Worm (Caenorhabditis elegans) whole organism, L1 larva: Measurements from ENCODE around the gene sth-1.
A peak's percentile ranks its signal among the peaks of the same experiment; 100 is the strongest.

Experiments
- F16B12.6 ChIP-seq: fragments of 150-350 bp; optimal IDR thresholded peaks from 2 replicates; lab custom pipeline; 2014; ENCODE audit warnings: missing biosample characterization, missing genetic modification characterization
- ama-1 ChIP-seq: fragments of 150-350 bp; optimal IDR thresholded peaks from 2 replicates; lab custom pipeline; 2014
- blmp-1 ChIP-seq: fragments of 150-350 bp; optimal IDR thresholded peaks from 2 replicates; lab custom pipeline; 2014; ENCODE audit warnings: missing biosample characterization, missing genetic modification characterization
- ceh-8 ChIP-seq: fragments of 200-800 bp; sonication (Bioruptor generic); optimal IDR thresholded peaks from 2 replicates; lab custom pipeline; 2018; ENCODE audit warnings: mild to moderate bottlenecking, missing genetic modification characterization, moderate library complexity, missing compliant biosample characterization
- ceh-88 ChIP-seq: fragments of 200-800 bp; sonication (Bioruptor generic); IDR thresholded peaks from 2 replicates; pipeline ENCODE4 v1.3.6; 2022; ENCODE audit warnings: missing genetic modification characterization, missing compliant biosample characterization
- dpl-1 ChIP-seq, 3 experiments: fragments of 150-350 bp in 2 of 3; sonication (generic microtip) in 1 of 3; optimal IDR thresholded peaks; 2 replicates each; lab custom pipeline; 2014 to 2017; ENCODE audit warnings: missing biosample characterization in 3 of 3, missing genetic modification characterization in 3 of 3, missing genetic modification reagents in 3 of 3
- dsc-1 ChIP-seq: sonication (generic microtip); optimal IDR thresholded peaks from 2 replicates; lab custom pipeline; 2016; ENCODE audit warnings: mild to moderate bottlenecking, missing genetic modification characterization, missing compliant biosample characterization
- efl-1 ChIP-seq, 4 experiments: fragments of 150-350 bp; optimal IDR thresholded peaks in 3 of 4; peaks in 1 of 4; 1 replicate in 1 of 4; 2 replicates in 3 of 4; lab custom pipeline; 2014; ENCODE audit warnings: missing biosample characterization in 2 of 4, missing genetic modification characterization in 2 of 4, missing genetic modification reagents in 2 of 4
- elt-3 ChIP-seq, 6 experiments: fragments of 150-350 bp in 1 of 6; sonication (generic microtip); optimal IDR thresholded peaks; 2 replicates each; lab custom pipeline; 2017 to 2018; ENCODE audit warnings: missing biosample characterization in 6 of 6, missing genetic modification characterization in 6 of 6, inconsistent platforms in 1 of 6
- ets-5 ChIP-seq: fragments of 200-800 bp; sonication (Bioruptor generic); IDR thresholded peaks from 2 replicates; pipeline ENCODE4 v1.3.6; 2022; ENCODE audit warnings: missing genetic modification characterization, missing compliant biosample characterization
- hlh-4 ChIP-seq: sonication (generic microtip); optimal IDR thresholded peaks from 2 replicates; lab custom pipeline; 2016; ENCODE audit warnings: mild to moderate bottlenecking, missing genetic modification characterization, missing compliant biosample characterization
- hpl-2 ChIP-seq: fragments of 150-350 bp; optimal IDR thresholded peaks from 2 replicates; lab custom pipeline; 2014; ENCODE audit warnings: missing biosample characterization, missing genetic modification reagents, missing genetic modification characterization
- isw-1 ChIP-seq: fragments of 200-800 bp; sonication (Bioruptor generic); IDR thresholded peaks from 2 replicates; pipeline ENCODE4 v1.3.6; 2022; ENCODE audit warnings: missing genetic modification characterization, missing compliant biosample characterization
- jun-1 ChIP-seq: fragments of 150-350 bp; optimal IDR thresholded peaks from 2 replicates; lab custom pipeline; 2014; ENCODE audit warnings: missing biosample characterization, missing genetic modification reagents, missing genetic modification characterization
- lin-14 ChIP-seq: fragments of 200-800 bp; sonication (Bioruptor generic); optimal IDR thresholded peaks from 2 replicates; lab custom pipeline; 2018; ENCODE audit warnings: mild to moderate bottlenecking, missing genetic modification characterization, moderate library complexity, missing compliant biosample characterization
- lin-15B ChIP-seq: fragments of 150-350 bp; sonication (generic microtip); optimal IDR thresholded peaks from 3 replicates; lab custom pipeline; 2014; ENCODE audit warnings: missing biosample characterization, missing genetic modification characterization
- lin-39 ChIP-seq: fragments of 150-350 bp; optimal IDR thresholded peaks from 2 replicates; lab custom pipeline; 2014; ENCODE audit warnings: missing biosample characterization, missing genetic modification reagents, missing genetic modification characterization
- lsy-2 ChIP-seq, 2 experiments: fragments of 150-350 bp; optimal IDR thresholded peaks; 2 replicates each; lab custom pipeline; 2014; ENCODE audit warnings: missing biosample characterization in 2 of 2, missing genetic modification characterization in 2 of 2
- mab-9 ChIP-seq: fragments of 200-800 bp; sonication (Bioruptor generic); IDR thresholded peaks from 2 replicates; pipeline ENCODE4 v1.3.6; 2022; ENCODE audit warnings: missing genetic modification reagents, missing genetic modification characterization, missing compliant biosample characterization
- mef-2 ChIP-seq: fragments of 150-350 bp; optimal IDR thresholded peaks from 2 replicates; lab custom pipeline; 2014; ENCODE audit warnings: missing biosample characterization, missing genetic modification characterization
- nhr-12 ChIP-seq: sonication (generic microtip); optimal IDR thresholded peaks from 2 replicates; lab custom pipeline; 2017; ENCODE audit warnings: missing biosample characterization, missing genetic modification characterization
- nhr-19 ChIP-seq: fragments of 200-800 bp; sonication (Bioruptor generic); conservative IDR thresholded peaks from 2 replicates; pipeline ENCODE4 v1.3.6; 2022; ENCODE audit warnings: missing genetic modification characterization, missing compliant biosample characterization
- nhr-20 ChIP-seq: sonication (generic microtip); optimal IDR thresholded peaks from 2 replicates; lab custom pipeline; 2016; ENCODE audit warnings: mild to moderate bottlenecking, missing genetic modification characterization, missing compliant biosample characterization
- nhr-71 ChIP-seq: sonication (generic microtip); optimal IDR thresholded peaks from 2 replicates; lab custom pipeline; 2016; ENCODE audit warnings: mild to moderate bottlenecking, missing genetic modification characterization, moderate library complexity, missing compliant biosample characterization
- nhr-84 ChIP-seq: sonication (generic microtip); optimal IDR thresholded peaks from 2 replicates; lab custom pipeline; 2017; ENCODE audit warnings: missing biosample characterization, missing genetic modification characterization
- nhr-85 ChIP-seq: sonication (generic microtip); peaks from one replicate; lab custom pipeline; 2016; ENCODE audit warnings: missing genetic modification characterization, inconsistent platforms, missing compliant biosample characterization
- nhr-90 ChIP-seq: sonication (generic microtip); optimal IDR thresholded peaks from 2 replicates; lab custom pipeline; 2016; ENCODE audit warnings: mild to moderate bottlenecking, missing genetic modification characterization, missing compliant biosample characterization; ENCODE audit not compliant: poor library complexity
- pag-3 ChIP-seq: sonication (generic microtip); optimal IDR thresholded peaks from 2 replicates; lab custom pipeline; 2017; ENCODE audit warnings: missing genetic modification characterization, mild to moderate bottlenecking, missing compliant biosample characterization, antibody characterized with exemption, borderline replicate concordance; ENCODE audit not compliant: insufficient read depth
- rnt-1 ChIP-seq: sonication (generic microtip); optimal IDR thresholded peaks from 2 replicates; lab custom pipeline; 2016; ENCODE audit warnings: mild to moderate bottlenecking, missing genetic modification characterization, moderate library complexity, missing compliant biosample characterization
- skn-1 ChIP-seq: fragments of 150-350 bp; optimal IDR thresholded peaks from 2 replicates; lab custom pipeline; 2014; ENCODE audit warnings: missing biosample characterization, missing genetic modification characterization
- snu-23 ChIP-seq: sonication (generic microtip); optimal IDR thresholded peaks from 2 replicates; lab custom pipeline; 2016; ENCODE audit warnings: missing genetic modification characterization, missing compliant biosample characterization
- sptf-1 ChIP-seq: fragments of 150-350 bp; optimal IDR thresholded peaks from 2 replicates; lab custom pipeline; 2014; ENCODE audit warnings: missing biosample characterization, missing genetic modification characterization
- sup-37 ChIP-seq: fragments of 200-800 bp; sonication (Bioruptor generic); optimal IDR thresholded peaks from 2 replicates; lab custom pipeline; 2018; ENCODE audit warnings: mild to moderate bottlenecking, missing genetic modification characterization, missing compliant biosample characterization
- unc-30 ChIP-seq: sonication (generic microtip); optimal IDR thresholded peaks from 2 replicates; lab custom pipeline; 2017; ENCODE audit warnings: missing biosample characterization, missing genetic modification characterization
- unc-62 ChIP-seq: fragments of 150-350 bp; optimal IDR thresholded peaks from 2 replicates; lab custom pipeline; 2014; ENCODE audit warnings: missing biosample characterization, missing genetic modification reagents, missing genetic modification characterization
- unc-86 ChIP-seq: sonication (generic microtip); optimal IDR thresholded peaks from 2 replicates; lab custom pipeline; 2016; ENCODE audit warnings: missing genetic modification characterization, missing compliant biosample characterization
- unc-98 ChIP-seq: fragments of 200-800 bp; sonication (Bioruptor generic); IDR thresholded peaks from 2 replicates; pipeline ENCODE4 v1.3.6; 2022; ENCODE audit warnings: missing genetic modification characterization, missing compliant biosample characterization
- vab-15 ChIP-seq: sonication (generic microtip); optimal IDR thresholded peaks from 2 replicates; lab custom pipeline; 2017; ENCODE audit warnings: missing genotype, mild to moderate bottlenecking, missing genetic modification characterization, missing compliant biosample characterization
- xbp-1 ChIP-seq: sonication (generic microtip); optimal IDR thresholded peaks from 2 replicates; lab custom pipeline; 2016; ENCODE audit warnings: missing genetic modification characterization, missing compliant biosample characterization
- zip-4 ChIP-seq: fragments of 200-800 bp; sonication (Bioruptor generic); optimal IDR thresholded peaks from 2 replicates; lab custom pipeline; 2018; ENCODE audit warnings: mild to moderate bottlenecking, missing genetic modification characterization, moderate library complexity, missing compliant biosample characterization
- ztf-11 ChIP-seq, 2 experiments: sonication (generic microtip); optimal IDR thresholded peaks; 2 replicates each; lab custom pipeline; 2016 to 2017; ENCODE audit warnings: missing genetic modification characterization in 2 of 2, missing biosample characterization in 1 of 2, missing compliant biosample characterization in 1 of 2
- ztf-4 ChIP-seq: fragments of 150-350 bp; optimal IDR thresholded peaks from 2 replicates; lab custom pipeline; 2014; ENCODE audit warnings: missing biosample characterization, missing genetic modification characterization

Gene sth-1

ce11 chrV:8079813-8080212, 27.9 kb downstream of the sth-1 start:
- TF ChIP-seq nhr-90 (tag; lab: Kevin White, UChicago) = peak; percentile 29
- TF ChIP-seq hpl-2 = no peak
- no peak for TF ChIP-seq mab-9
- no peak for TF ChIP-seq ceh-88
- TF ChIP-seq efl-1 (optimal IDR thresholded peaks at IDR 0.05; lab: Kevin White, UChicago) = no peak
- TF ChIP-seq efl-1 (GFP tag; optimal IDR thresholded peaks at IDR 0.05 in 1 of 2; lab: Kevin White, UChicago) = no peak
- no peak for TF ChIP-seq pag-3 (tag; lab: Kevin White, UChicago)
- TF ChIP-seq ceh-8 = no peak
- TF ChIP-seq nhr-85 (tag; lab: Kevin White, UChicago) = peak; percentile 86
- TF ChIP-seq nhr-71 (tag; lab: Kevin White, UChicago) = peak; percentile 56
- no peak for TF ChIP-seq hlh-4 (tag; lab: Kevin White, UChicago)
- TF ChIP-seq lin-15B (tag; lab: Kevin White, UChicago) = no peak
- peak; percentile 65 for TF ChIP-seq nhr-20 (tag; lab: Kevin White, UChicago)
- peak; percentile 25 for TF ChIP-seq nhr-19 (GFP tag; lab: Robert Waterston, UW)
- no peak for TF ChIP-seq ama-1
- peak; percentile 27 for TF ChIP-seq blmp-1 (tag; lab: Kevin White, UChicago)
- peak in 5 of 6 experiments; percentile 8 to 54 (median 38) for TF ChIP-seq elt-3 (tag; optimal IDR thresholded peaks at IDR 0.05; lab: Kevin White, UChicago)

- no peak for TF ChIP-seq unc-62 (GFP tag; lab: Kevin White, UChicago)
- TF ChIP-seq xbp-1 (tag; lab: Kevin White, UChicago) = no peak
- TF ChIP-seq lin-39 (tag; lab: Kevin White, UChicago) = no peak
- no peak for TF ChIP-seq sup-37 (GFP tag; lab: Kevin White, UChicago)
- TF ChIP-seq nhr-84 (tag; lab: Kevin White, UChicago) = no peak
- TF ChIP-seq unc-86 (tag; lab: Kevin White, UChicago) = no peak
- no peak for TF ChIP-seq sptf-1
- no peak for TF ChIP-seq ets-5 (GFP tag; lab: Robert Waterston, UW)
- no peak for TF ChIP-seq dsc-1 (tag; lab: Kevin White, UChicago)
Measured at ce11 chrV:8081579-8081978, 29.6 kb downstream of the sth-1 start, which contains the start of gene str-131. str-131 (minus strand) TSS chrV:8081679.

ce11 chrV:8085141-8085540, 33.2 kb downstream of the sth-1 start, which contains the start of gene C09H5.7:
C09H5.7 (minus strand) TSS chrV:8085241.
- TF ChIP-seq ztf-4 = no peak
- TF ChIP-seq unc-86 (tag; lab: Kevin White, UChicago) = no peak
- TF ChIP-seq dsc-1 (tag; lab: Kevin White, UChicago) = no peak
- TF ChIP-seq pag-3 (tag; lab: Kevin White, UChicago) = no peak
- no peak for TF ChIP-seq nhr-71 (tag; lab: Kevin White, UChicago)
- TF ChIP-seq vab-15 = no peak
- TF ChIP-seq jun-1 (tag; lab: Kevin White, UChicago) = no peak
- TF ChIP-seq rnt-1 (tag; lab: Kevin White, UChicago) = no peak
- TF ChIP-seq blmp-1 (tag; lab: Kevin White, UChicago) = no peak
- no peak for TF ChIP-seq isw-1 (GFP tag; lab: Robert Waterston, UW)
- TF ChIP-seq snu-23 (GFP tag; lab: Kevin White, UChicago) = no peak
- TF ChIP-seq lin-14 (GFP tag; lab: Kevin White, UChicago) = no peak
- no peak for TF ChIP-seq ets-5 (GFP tag; lab: Robert Waterston, UW)

- TF ChIP-seq mab-9 (no peak), hpl-2 (no peak)
Measured at ce11 chrV:8090595-8090994, 38.6 kb downstream of the sth-1 start, which contains the start of gene str-130. str-130 (minus strand) TSS chrV:8090695.

- TF ChIP-seq ztf-11 (tag; optimal IDR thresholded peaks at IDR 0.05; lab: Kevin White, UChicago) (no peak), lsy-2 (tag; optimal IDR thresholded peaks at IDR 0.05; lab: Kevin White, UChicago) (no peak), isw-1 (GFP tag; lab: Robert Waterston, UW) (no peak), unc-30 (tag; lab: Kevin White, UChicago) (no peak), jun-1 (tag; lab: Kevin White, UChicago) (no peak), nhr-12 (tag; lab: Kevin White, UChicago) (no peak), sptf-1 (no peak), lin-14 (GFP tag; lab: Kevin White, UChicago) (no peak), unc-98 (GFP tag; lab: Robert Waterston, UW) (no peak), nhr-20 (tag; lab: Kevin White, UChicago) (no peak), zip-4 (no peak), mef-2 (tag; lab: Kevin White, UChicago) (no peak), sup-37 (GFP tag; lab: Kevin White, UChicago) (no peak), nhr-71 (tag; lab: Kevin White, UChicago) (no peak), nhr-84 (tag; lab: Kevin White, UChicago) (no peak), F16B12.6 (no peak), skn-1 (tag; lab: Kevin White, UChicago) (no peak), dpl-1 (GFP tag; optimal IDR thresholded peaks at IDR 0.05; lab: Kevin White, UChicago) (no peak), unc-62 (GFP tag; lab: Kevin White, UChicago) (no peak)
Measured at ce11 chrV:8092385-8092784, 40.4 kb downstream of the sth-1 start, which contains the start of gene str-129. str-129 (minus strand) TSS chrV:8092485.
